Fruit fly (Drosophila melanogaster) whole organism, embryonic: ENCODE measurements around the gene Ptp10D.
A peak's percentile ranks its signal among the peaks of the same experiment; 100 is the strongest.

Experiments
- Aef1 ChIP-seq: fragments of 200-800 bp; sonication (Bioruptor generic); IDR thresholded peaks from 3 replicates; pipeline ENCODE4 v1.3.6; 2022; ENCODE audit warnings: missing biosample characterization, missing genetic modification characterization
- C15 ChIP-seq: fragments of 200-800 bp; sonication (Bioruptor generic); IDR thresholded peaks from 3 replicates; pipeline ENCODE4 v1.3.6; 2022; ENCODE audit warnings: missing biosample characterization, missing genetic modification characterization
- CG12219 ChIP-seq: fragments of 200-800 bp; sonication (Bioruptor generic); optimal IDR thresholded peaks from 3 replicates; lab custom pipeline; 2018; ENCODE audit warnings: missing biosample characterization, mild to moderate bottlenecking, missing genetic modification characterization
- CG12744 ChIP-seq: fragments of 200-800 bp; sonication (Bioruptor generic); optimal IDR thresholded peaks from 2 replicates; lab custom pipeline; 2016; ENCODE audit warnings: missing biosample characterization, missing genetic modification characterization
- CG14667 ChIP-seq: fragments of 200-800 bp; sonication (Bioruptor generic); IDR thresholded peaks from 2 replicates; pipeline ENCODE4 v1.3.6; 2022; ENCODE audit warnings: missing biosample characterization, missing genetic modification characterization
- CG16779 ChIP-seq: fragments of 200-800 bp; sonication (Bioruptor generic); IDR thresholded peaks from 2 replicates; pipeline ENCODE4 v1.3.6; 2022; ENCODE audit warnings: missing biosample characterization, missing genetic modification characterization
- CG1792 ChIP-seq: fragments of 200-800 bp; sonication (Bioruptor generic); optimal IDR thresholded peaks from 2 replicates; lab custom pipeline; 2016; ENCODE audit warnings: missing biosample characterization, missing genetic modification characterization
- CG31441 ChIP-seq: fragments of 200-800 bp; sonication (Bioruptor generic); IDR thresholded peaks from 2 replicates; pipeline ENCODE4 v1.3.6; 2022; ENCODE audit warnings: missing biosample characterization, missing genetic modification characterization
- CG32532 ChIP-seq: fragments of 200-800 bp; sonication (Bioruptor generic); IDR thresholded peaks from 2 replicates; pipeline ENCODE4 v1.3.6; 2022; ENCODE audit warnings: missing biosample characterization, missing genetic modification characterization
- CG4404 ChIP-seq: fragments of 200-800 bp; sonication (Bioruptor generic); IDR thresholded peaks from 2 replicates; pipeline ENCODE4 v1.3.6; 2022; ENCODE audit warnings: missing biosample characterization, missing genetic modification characterization
- CG4424 ChIP-seq: fragments of 200-800 bp; sonication (Bioruptor generic); optimal IDR thresholded peaks from 3 replicates; lab custom pipeline; 2016; ENCODE audit warnings: missing biosample characterization, missing genetic modification characterization
- CG4707 ChIP-seq: fragments of 200-800 bp; sonication (Bioruptor generic); optimal IDR thresholded peaks from 2 replicates; lab custom pipeline; 2018; ENCODE audit warnings: missing biosample characterization, mild to moderate bottlenecking, missing genetic modification characterization, moderate library complexity
- CG6791 ChIP-seq: fragments of 200-800 bp; sonication (Bioruptor generic); IDR thresholded peaks from 3 replicates; pipeline ENCODE4 v1.3.6; 2022; ENCODE audit warnings: missing biosample characterization, missing genetic modification characterization; ENCODE audit not compliant: partially characterized antibody
- CG8089 ChIP-seq: fragments of 200-800 bp; sonication (Bioruptor generic); optimal IDR thresholded peaks from 3 replicates; lab custom pipeline; 2016; ENCODE audit warnings: missing biosample characterization, missing genetic modification characterization
- CG8281 ChIP-seq: fragments of 200-800 bp; sonication (Bioruptor generic); optimal IDR thresholded peaks from 2 replicates; lab custom pipeline; 2018; ENCODE audit warnings: missing biosample characterization, mild to moderate bottlenecking, missing genetic modification characterization, moderate library complexity
- CG8388 ChIP-seq: fragments of 200-800 bp; sonication (Bioruptor generic); optimal IDR thresholded peaks from 2 replicates; lab custom pipeline; 2019; ENCODE audit warnings: missing biosample characterization, mild to moderate bottlenecking, missing genetic modification characterization, moderate library complexity
- CrebB ChIP-seq: fragments of 200-800 bp; sonication (Bioruptor generic); optimal IDR thresholded peaks from 3 replicates; lab custom pipeline; 2018; ENCODE audit warnings: missing biosample characterization, mild to moderate bottlenecking, missing genetic modification characterization
- Gsc ChIP-seq: fragments of 200-800 bp; sonication (Bioruptor generic); IDR thresholded peaks from 2 replicates; pipeline ENCODE4 v1.3.6; 2022; ENCODE audit warnings: missing biosample characterization, missing genetic modification characterization
- HLH3B ChIP-seq: fragments of 200-800 bp; sonication (Bioruptor generic); IDR thresholded peaks from 2 replicates; pipeline ENCODE4 v1.3.6; 2022; ENCODE audit warnings: missing biosample characterization, missing genetic modification characterization
- HLH54F ChIP-seq: fragments of 200-800 bp; sonication (Bioruptor generic); optimal IDR thresholded peaks from 3 replicates; lab custom pipeline; 2016; ENCODE audit warnings: missing biosample characterization, missing genetic modification characterization
- Lim3 ChIP-seq: fragments of 200-800 bp; sonication (Bioruptor generic); IDR thresholded peaks from 2 replicates; pipeline ENCODE4 v1.3.6; 2022; ENCODE audit warnings: missing biosample characterization, missing genetic modification characterization
- Max ChIP-seq: fragments of 200-800 bp; sonication (Bioruptor generic); optimal IDR thresholded peaks from 2 replicates; lab custom pipeline; 2016; ENCODE audit warnings: missing biosample characterization, mild to moderate bottlenecking, missing genetic modification characterization
- Neu2 ChIP-seq: fragments of 200-800 bp; sonication (Bioruptor generic); optimal IDR thresholded peaks from 3 replicates; lab custom pipeline; 2016; ENCODE audit warnings: missing biosample characterization, missing genetic modification characterization, borderline replicate concordance
- Rx ChIP-seq: fragments of 200-800 bp; sonication (Bioruptor generic); IDR thresholded peaks from 2 replicates; pipeline ENCODE4 v1.3.6; 2022; ENCODE audit warnings: missing biosample characterization, missing genetic modification characterization
- ap ChIP-seq: fragments of 200-800 bp; sonication (Bioruptor generic); IDR thresholded peaks from 2 replicates; pipeline ENCODE4 v1.3.6; 2022; ENCODE audit warnings: missing biosample characterization, missing genetic modification characterization
- ash1 ChIP-seq: fragments of 200-800 bp; sonication (Bioruptor generic); optimal IDR thresholded peaks from 2 replicates; lab custom pipeline; 2018; ENCODE audit warnings: missing biosample characterization, mild to moderate bottlenecking, missing genetic modification characterization
- chn ChIP-seq: fragments of 200-800 bp; sonication (Bioruptor generic); optimal IDR thresholded peaks from 2 replicates; lab custom pipeline; 2016; ENCODE audit warnings: missing biosample characterization, missing genetic modification characterization
- ci ChIP-seq: fragments of 200-800 bp; sonication (Bioruptor generic); IDR thresholded peaks from 3 replicates; pipeline ENCODE4 v1.3.6; 2022; ENCODE audit warnings: missing biosample characterization, missing genetic modification characterization
- hbn ChIP-seq: fragments of 200-800 bp; sonication (Bioruptor generic); IDR thresholded peaks from 2 replicates; pipeline ENCODE4 v1.3.6; 2022; ENCODE audit warnings: missing biosample characterization, missing genetic modification characterization; ENCODE audit not compliant: partially characterized antibody
- jigr1 ChIP-seq: fragments of 200-800 bp; sonication (Bioruptor generic); IDR thresholded peaks from 3 replicates; pipeline ENCODE4 v1.3.6; 2022; ENCODE audit warnings: missing biosample characterization, missing genetic modification characterization
- lov ChIP-seq, 2 experiments: fragments of 200-800 bp in 1 of 2; fragments of >200 bp in 1 of 2; sonication (Bioruptor generic) in 1 of 2; IDR thresholded peaks in 1 of 2; optimal IDR thresholded peaks in 1 of 2; 2 replicates in 1 of 2; 3 replicates in 1 of 2; pipeline versions ENCODE4 v1.3.6 to Lab custom; 2017 to 2022; ENCODE audit warnings: missing biosample characterization in 1 of 2, missing genetic modification characterization in 1 of 2
- nau ChIP-seq: fragments of 200-800 bp; sonication (Bioruptor generic); optimal IDR thresholded peaks from 3 replicates; lab custom pipeline; 2017; ENCODE audit warnings: missing biosample characterization, mild to moderate bottlenecking, missing genetic modification characterization, missing genetic modification reagents
- pfk ChIP-seq: fragments of 200-800 bp; sonication (Bioruptor generic); optimal IDR thresholded peaks from 2 replicates; lab custom pipeline; 2018; ENCODE audit warnings: missing biosample characterization, mild to moderate bottlenecking, missing genetic modification characterization, moderate library complexity
- pita ChIP-seq: fragments of 200-800 bp; sonication (Bioruptor generic); optimal IDR thresholded peaks from 2 replicates; lab custom pipeline; 2017; ENCODE audit warnings: missing biosample characterization, mild to moderate bottlenecking, missing genetic modification characterization
- prd ChIP-seq, 3 experiments: fragments of >200 bp in 2 of 3; fragments of 200-800 bp in 1 of 3; sonication (Bioruptor generic) in 1 of 3; optimal IDR thresholded peaks in 2 of 3; IDR thresholded peaks in 1 of 3; 2 replicates in 2 of 3; 3 replicates in 1 of 3; pipeline versions ENCODE4 v1.3.6 to Lab custom; 2017 to 2022; ENCODE audit warnings: missing biosample characterization in 1 of 3, missing genetic modification characterization in 1 of 3
- sim ChIP-seq: fragments of 200-800 bp; sonication (Bioruptor generic); IDR thresholded peaks from 2 replicates; pipeline ENCODE4 v1.3.6; 2022; ENCODE audit warnings: missing biosample characterization, missing genetic modification characterization
- sima ChIP-seq: fragments of 200-800 bp; sonication (Bioruptor generic); optimal IDR thresholded peaks from 2 replicates; lab custom pipeline; 2016; ENCODE audit warnings: missing biosample characterization, missing genetic modification characterization
- ssp ChIP-seq: fragments of 200-800 bp; sonication (Bioruptor generic); IDR thresholded peaks from 2 replicates; pipeline ENCODE4 v1.3.6; 2022; ENCODE audit warnings: missing biosample characterization, missing genetic modification characterization
- tin ChIP-seq: fragments of 200-800 bp; sonication (Bioruptor generic); optimal IDR thresholded peaks from 3 replicates; lab custom pipeline; 2016; ENCODE audit warnings: missing biosample characterization, missing genetic modification characterization
- toy ChIP-seq: fragments of 200-800 bp; sonication (Bioruptor generic); IDR thresholded peaks from 2 replicates; pipeline ENCODE4 v1.3.6; 2022; ENCODE audit warnings: missing biosample characterization, missing genetic modification characterization
- trh ChIP-seq: fragments of 200-800 bp; sonication (Bioruptor generic); optimal IDR thresholded peaks from 2 replicates; lab custom pipeline; 2016; ENCODE audit warnings: missing biosample characterization, missing genetic modification characterization
- unc-4 ChIP-seq: fragments of 200-800 bp; sonication (Bioruptor generic); IDR thresholded peaks from 2 replicates; pipeline ENCODE4 v1.3.6; 2022; ENCODE audit warnings: missing biosample characterization, missing genetic modification characterization; ENCODE audit not compliant: partially characterized antibody
- zfh2 ChIP-seq: fragments of 200-800 bp; sonication (Bioruptor generic); optimal IDR thresholded peaks from 2 replicates; lab custom pipeline; 2016; ENCODE audit warnings: missing biosample characterization, missing genetic modification characterization

Ptp10D gene

dm6 chrX:11622649-11623425 lies 1.0 kb downstream of the Ptp10D start (continued):
- no peak for TF ChIP-seq Max (GFP tag; lab: Kevin White, UChicago)
- TF ChIP-seq CG32532 (GFP tag; lab: Robert Waterston, UW), result peak; percentile 79
- TF ChIP-seq ssp (GFP tag; lab: Robert Waterston, UW), result peak; percentile 44
- TF ChIP-seq CG12219 (GFP tag; lab: Kevin White, UChicago), result peak; percentile 68
- TF ChIP-seq nau (GFP tag; lab: Kevin White, UChicago), result peak; percentile 9
- TF ChIP-seq CG4404 (GFP tag; lab: Robert Waterston, UW), result peak; percentile 37; the same call in 1 of the 2 replicates
- TF ChIP-seq ap (GFP tag; lab: Robert Waterston, UW), result no peak
- TF ChIP-seq CG8089 (GFP tag; lab: Kevin White, UChicago), result peak; percentile 71
- no peak for TF ChIP-seq Neu2 (GFP tag; lab: Kevin White, UChicago)
- TF ChIP-seq CG12744 (GFP tag; lab: Kevin White, UChicago), result peak; percentile 27
- peak; percentile 50 for TF ChIP-seq CrebB (tag; lab: Kevin White, UChicago)
- no peak for TF ChIP-seq Lim3
- no peak for TF ChIP-seq prd (optimal IDR thresholded peaks at IDR 0.05; lab: Kevin White, UChicago)
- peak; percentile 83 for TF ChIP-seq prd (GFP tag; IDR thresholded peaks at IDR 0.05; lab: Robert Waterston, UW)
- peak; percentile 67 for TF ChIP-seq CG4424
- peak; percentile 68 for TF ChIP-seq tin
- TF ChIP-seq unc-4, result no peak
- TF ChIP-seq zfh2 (GFP tag; lab: Kevin White, UChicago), result peak; percentile 73
- no peak for TF ChIP-seq jigr1
- TF ChIP-seq HLH3B (GFP tag; lab: Robert Waterston, UW), result peak; percentile 79
- TF ChIP-seq Gsc (GFP tag; lab: Robert Waterston, UW), result no peak
- TF ChIP-seq toy (GFP tag; lab: Robert Waterston, UW), result peak; percentile 63; the same call in 1 of the 2 replicates
- peak; percentile 49 for TF ChIP-seq chn
- TF ChIP-seq CG8281 (tag; lab: Kevin White, UChicago), result peak; percentile 26
- TF ChIP-seq sim, result peak; percentile 51; the same call in 1 of the 2 replicates
- TF ChIP-seq lov (optimal IDR thresholded peaks at IDR 0.05; lab: Kevin White, UChicago), result no peak
- TF ChIP-seq lov (GFP tag; IDR thresholded peaks at IDR 0.05; lab: Robert Waterston, UW), result no peak
- no peak for TF ChIP-seq ash1 (GFP tag; lab: Kevin White, UChicago)
- TF ChIP-seq CG1792 (GFP tag; lab: Kevin White, UChicago), result peak; percentile 16
- no peak for TF ChIP-seq sima (GFP tag; lab: Kevin White, UChicago)
- TF ChIP-seq CG31441 (GFP tag; lab: Robert Waterston, UW), result peak; percentile 73
- TF ChIP-seq hbn (GFP tag; lab: Robert Waterston, UW), result no peak
- TF ChIP-seq CG14667 (GFP tag; lab: Robert Waterston, UW), result peak; percentile 60
- TF ChIP-seq C15 (GFP tag; lab: Robert Waterston, UW), result no peak
- peak; percentile 5 for TF ChIP-seq CG4707 (GFP tag; lab: Kevin White, UChicago)
- TF ChIP-seq HLH54F (GFP tag; lab: Kevin White, UChicago), result peak; percentile 71
- TF ChIP-seq CG16779, result peak; percentile 60; the same call in 1 of the 2 replicates
- no peak for TF ChIP-seq CG6791 (GFP tag; lab: Robert Waterston, UW)
- TF ChIP-seq pita (GFP tag; lab: Kevin White, UChicago), result no peak
- TF ChIP-seq CG8388, result peak; percentile 35
- TF ChIP-seq ci (GFP tag; lab: Robert Waterston, UW), result peak; percentile 83
- peak; percentile 46 for TF ChIP-seq trh (GFP tag; lab: Kevin White, UChicago)
- TF ChIP-seq pfk (GFP tag; lab: Kevin White, UChicago), result no peak
- TF ChIP-seq Rx (GFP tag; lab: Robert Waterston, UW), result no peak; the same call in 1 of the 2 replicates
- TF ChIP-seq Aef1, result peak; percentile 81
- TF ChIP-seq, all 482 proteins: peak for 314
